Fruit fly (Drosophila melanogaster) whole organism, larva: Measurements from ENCODE around the gene Lsd-1.

Experiments
- noc ChIP-seq: fragments of 200-800 bp; sonication (Bioruptor generic); optimal IDR thresholded peaks from 3 replicates; lab custom pipeline; 2019; ENCODE audit warnings: missing biosample characterization, mild to moderate bottlenecking, missing genetic modification characterization, moderate library complexity

Gene Lsd-1

dm6 chr3R:23729632-23730471 is 33.8 kb upstream of the Lsd-1 start:
- TF ChIP-seq noc (tag; lab: Kevin White, UChicago): no peak

- no peak for TF ChIP-seq noc (tag; lab: Kevin White, UChicago)
Observed at dm6 chr3R:23730472-23730801, 33.2 kb upstream of the Lsd-1 start.

- TF ChIP-seq noc (tag; lab: Kevin White, UChicago): no peak
Observed at dm6 chr3R:23732533-23732932, 31.1 kb upstream of the Lsd-1 start.

DNA sequence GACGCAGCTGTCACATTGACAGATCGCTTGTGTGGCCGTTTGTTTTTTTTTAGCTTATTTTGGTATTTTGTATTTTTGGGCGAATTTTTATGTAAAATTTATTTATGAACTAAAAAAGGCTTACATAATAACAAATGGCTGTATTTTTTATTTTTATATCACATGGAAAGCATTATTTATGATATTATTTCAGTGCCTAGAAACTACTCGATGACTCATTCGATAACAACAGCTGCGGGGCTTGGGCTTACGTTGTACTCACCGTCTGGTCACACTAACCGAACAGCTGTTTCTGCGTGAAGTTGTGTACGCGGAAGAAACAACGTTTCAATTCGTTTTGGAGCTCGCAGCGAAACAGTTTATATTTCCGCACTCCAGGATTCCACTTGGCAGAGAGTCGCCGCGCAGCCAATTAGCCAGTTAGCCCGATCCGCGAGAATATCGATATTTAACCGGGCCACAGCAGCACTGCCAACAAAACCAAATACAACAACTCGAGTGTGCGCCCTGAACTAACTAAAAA is 30.6 kb upstream of the Lsd-1 start, which contains the start of the genes Hmgcr and Rpn9:
Hmgcr (plus strand) TSS at position 335 of the 523 bp plus-strand sequence.
Rpn9 (minus strand) TSS at position 473 of the 523 bp plus-strand sequence.
- no peak for TF ChIP-seq noc (tag; lab: Kevin White, UChicago)

DNA sequence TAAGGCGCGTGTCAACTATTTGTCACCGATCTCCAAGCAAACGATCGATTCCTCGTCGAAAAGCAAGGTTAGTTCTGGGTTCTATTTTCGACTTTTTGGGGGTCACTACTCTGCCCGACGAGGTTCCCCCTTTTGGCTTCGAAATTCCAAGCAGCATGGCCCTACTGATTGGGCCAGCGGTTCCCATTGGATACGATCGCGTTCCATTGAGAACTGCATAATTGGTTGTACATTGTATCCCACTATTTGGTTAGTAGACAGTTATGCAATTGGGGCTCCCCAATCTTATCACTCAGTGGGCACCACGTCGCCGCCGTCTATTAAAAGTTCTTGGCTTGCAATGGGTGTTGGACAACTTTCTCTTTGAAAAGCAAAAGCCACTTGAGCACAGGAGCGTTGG is 29.9 kb upstream of the Lsd-1 start:
- no peak for TF ChIP-seq noc (tag; lab: Kevin White, UChicago)

dm6 chr3R:23734573-23735404 is 28.9 kb upstream of the Lsd-1 start:
- TF ChIP-seq noc (tag; lab: Kevin White, UChicago): no peak

DNA sequence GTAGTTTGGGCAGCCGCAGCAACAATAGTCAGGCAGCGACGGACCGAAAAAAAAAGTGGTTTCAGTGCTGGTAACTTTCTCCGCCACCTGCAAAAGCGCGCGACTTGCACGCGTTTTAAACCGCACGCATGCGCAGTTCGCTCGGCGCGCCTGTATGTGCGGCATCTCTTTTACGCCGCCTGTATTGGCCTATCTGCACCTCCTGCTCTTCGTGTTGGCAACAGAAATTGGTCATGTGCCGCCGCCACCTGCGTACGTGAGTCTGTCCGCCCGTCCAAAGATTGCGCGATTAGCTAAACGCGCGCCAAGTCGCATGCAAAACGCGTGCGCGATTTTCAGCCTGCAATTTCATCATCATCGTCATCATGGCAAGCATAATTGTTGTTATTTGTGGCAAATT is 28.0 kb upstream of the Lsd-1 start:
- TF ChIP-seq noc (tag; lab: Kevin White, UChicago): no peak

- TF ChIP-seq noc (tag; lab: Kevin White, UChicago): no peak
Observed at dm6 chr3R:23736365-23736764, 27.3 kb upstream of the Lsd-1 start.

DNA sequence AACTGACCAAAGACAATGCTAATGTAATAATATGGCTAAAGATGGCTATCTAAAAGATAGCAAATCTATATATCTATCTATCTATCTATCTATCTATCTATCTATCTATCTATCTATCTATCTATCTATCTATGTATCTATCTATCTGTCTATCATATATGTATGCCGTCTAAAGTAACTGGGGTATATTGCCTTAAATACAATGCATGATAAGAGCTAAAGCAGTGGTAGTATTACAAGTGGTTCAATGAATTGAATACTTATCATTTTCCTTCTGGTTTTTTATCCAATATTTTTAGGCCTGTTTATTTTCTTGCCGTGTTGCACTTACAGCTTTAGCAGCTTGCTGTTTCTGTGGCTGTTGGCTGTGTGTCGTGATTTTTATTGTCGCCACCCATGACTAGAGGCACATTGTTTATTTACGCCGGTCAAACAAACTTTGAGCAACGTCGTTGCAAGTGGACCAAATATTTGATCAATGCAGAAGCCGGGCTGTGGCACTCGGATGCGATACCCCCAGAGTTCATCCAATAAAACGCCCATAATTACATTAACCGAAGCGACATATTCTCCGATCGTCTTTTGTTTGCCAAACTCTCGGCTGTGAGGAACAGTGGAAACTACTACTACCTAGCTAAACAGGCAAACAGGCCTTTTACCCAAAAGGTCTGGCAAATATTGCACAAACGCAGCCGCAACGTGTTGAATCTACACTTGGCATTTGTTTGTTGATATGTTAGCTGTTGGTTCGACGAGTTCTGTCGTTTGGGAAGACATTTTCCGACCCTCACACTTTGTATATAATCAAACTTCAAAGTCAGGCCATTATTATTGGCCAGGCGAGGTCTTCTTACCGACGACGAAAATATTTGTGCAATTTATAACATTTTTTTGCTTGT is 25.7 kb upstream of the Lsd-1 start:
- no peak for TF ChIP-seq noc (tag; lab: Kevin White, UChicago)

dm6 chr3R:23740968-23741367 is 22.7 kb upstream of the Lsd-1 start:
- no peak for TF ChIP-seq noc (tag; lab: Kevin White, UChicago)

- no peak for TF ChIP-seq noc (tag; lab: Kevin White, UChicago)
Observed at dm6 chr3R:23747446-23747845, 16.2 kb upstream of the Lsd-1 start.

DNA sequence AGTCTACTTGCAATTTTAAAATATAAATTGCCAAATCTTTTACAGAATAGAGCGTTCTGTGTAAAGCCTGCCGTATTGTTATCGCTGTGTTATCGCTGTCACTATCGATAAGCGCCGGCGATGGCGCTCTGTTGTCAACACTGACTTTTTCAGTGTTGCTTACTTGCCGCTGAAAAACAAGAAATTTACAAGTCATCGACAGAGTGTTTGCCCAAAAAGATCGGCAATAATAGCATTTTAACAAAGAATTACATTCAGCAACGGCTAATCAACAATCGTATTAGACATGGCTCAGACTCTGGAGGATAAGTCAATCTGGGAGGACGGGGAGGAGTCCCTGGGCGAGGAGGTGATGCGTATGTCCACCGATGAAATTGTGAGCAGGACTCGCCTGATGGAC is 10.9 kb upstream of the Lsd-1 start, which contains the start of the genes RanBP3 and Rpt5:
RanBP3 (minus strand) TSS at position 107 of the 400 bp plus-strand sequence.
Rpt5 (plus strand) TSS at position 149 of the 400 bp plus-strand sequence.
- peak; percentile 64 for TF ChIP-seq noc (tag; lab: Kevin White, UChicago)

- peak; percentile 99 for TF ChIP-seq noc (tag; lab: Kevin White, UChicago)
Observed at dm6 chr3R:23757912-23758607, 5.6 kb upstream of the Lsd-1 start, which contains the start of the genes PTPMT1 and Hrd3. TSS of gene PTPMT1 (plus strand) at chr3R:23758339. TSS of gene Hrd3 (minus strand) at chr3R:23758557.
